Fruit fly (Drosophila melanogaster) whole organism, embryonic: Measurements from ENCODE around the gene Crtc.

ENCODE experiments used
- Awh ChIP-seq: fragments of 200-800 bp; sonication (Bioruptor generic); IDR thresholded peaks from 2 replicates; pipeline ENCODE4, ENCODE4 v1.3.6; 2022; ENCODE audit warnings: missing biosample characterization, missing genetic modification characterization
- C15 ChIP-seq: fragments of 200-800 bp; sonication (Bioruptor generic); IDR thresholded peaks from 3 replicates; pipeline ENCODE4 v1.3.6; 2022; ENCODE audit warnings: missing biosample characterization, missing genetic modification characterization
- CG10462 ChIP-seq: fragments of 200-800 bp; sonication (Bioruptor generic); optimal IDR thresholded peaks from 2 replicates; lab custom pipeline; 2016; ENCODE audit warnings: missing biosample characterization, missing genetic modification characterization
- CG10543 ChIP-seq: fragments of 200-800 bp; sonication (Bioruptor generic); optimal IDR thresholded peaks from 3 replicates; lab custom pipeline; 2017; ENCODE audit warnings: missing biosample characterization, mild to moderate bottlenecking, missing genetic modification characterization, moderate library complexity
- CG11398 ChIP-seq: fragments of 200-800 bp; sonication (Bioruptor generic); optimal IDR thresholded peaks from 2 replicates; lab custom pipeline; 2016; ENCODE audit warnings: missing biosample characterization, missing genetic modification characterization
- CG14860 ChIP-seq: fragments of 200-800 bp; sonication (Bioruptor generic); IDR thresholded peaks from 3 replicates; pipeline ENCODE4 v1.3.6; 2022; ENCODE audit warnings: missing biosample characterization, missing genetic modification characterization; ENCODE audit not compliant: partially characterized antibody
- CG14965 ChIP-seq: fragments of 200-800 bp; sonication (Bioruptor generic); optimal IDR thresholded peaks from 2 replicates; lab custom pipeline; 2016; ENCODE audit warnings: missing biosample characterization, missing genetic modification characterization, borderline replicate concordance
- CG17186 ChIP-seq: fragments of 200-800 bp; sonication (Bioruptor generic); optimal IDR thresholded peaks from 3 replicates; lab custom pipeline; 2017; ENCODE audit warnings: missing biosample characterization, missing genetic modification reagents, missing genetic modification characterization
- CG17802 ChIP-seq: fragments of 200-800 bp; sonication (Bioruptor generic); optimal IDR thresholded peaks from 2 replicates; lab custom pipeline; 2018; ENCODE audit warnings: missing biosample characterization, mild to moderate bottlenecking, missing genetic modification characterization, moderate library complexity
- CG1832 ChIP-seq: fragments of 200-800 bp; sonication (Bioruptor generic); optimal IDR thresholded peaks from 2 replicates; lab custom pipeline; 2017; ENCODE audit warnings: missing biosample characterization, mild to moderate bottlenecking, missing genetic modification characterization, inconsistent platforms
- CG2889 ChIP-seq: fragments of 200-800 bp; sonication (Bioruptor generic); IDR thresholded peaks from 3 replicates; pipeline ENCODE4 v1.3.6; 2022; ENCODE audit warnings: missing biosample characterization, missing genetic modification characterization
- CG3065 ChIP-seq: fragments of 200-800 bp; sonication (Bioruptor generic); optimal IDR thresholded peaks from 2 replicates; lab custom pipeline; 2016; ENCODE audit warnings: missing biosample characterization, missing genetic modification characterization
- CG3281 ChIP-seq: fragments of 200-800 bp; sonication (Bioruptor generic); optimal IDR thresholded peaks from 3 replicates; lab custom pipeline; 2017; ENCODE audit warnings: missing biosample characterization, mild to moderate bottlenecking, missing genetic modification characterization
- CG34224 ChIP-seq: fragments of 200-800 bp; sonication (Bioruptor generic); IDR thresholded peaks from 3 replicates; pipeline ENCODE4 v1.3.6; 2022; ENCODE audit warnings: missing biosample characterization, missing genetic modification characterization; ENCODE audit not compliant: partially characterized antibody
- CG4617 ChIP-seq: fragments of 200-800 bp; sonication (Bioruptor generic); optimal IDR thresholded peaks from 3 replicates; lab custom pipeline; 2016; ENCODE audit warnings: missing biosample characterization, missing genetic modification characterization, borderline replicate concordance
- CG4707 ChIP-seq: fragments of 200-800 bp; sonication (Bioruptor generic); optimal IDR thresholded peaks from 2 replicates; lab custom pipeline; 2018; ENCODE audit warnings: missing biosample characterization, mild to moderate bottlenecking, missing genetic modification characterization, moderate library complexity
- CG5180 ChIP-seq: fragments of 200-800 bp; sonication (Bioruptor generic); optimal IDR thresholded peaks from 3 replicates; lab custom pipeline; 2017; ENCODE audit warnings: missing biosample characterization, missing genetic modification characterization, mild to moderate bottlenecking, moderate library complexity, missing genetic modification reagents
- CG6683 ChIP-seq: fragments of 200-800 bp; sonication (Bioruptor generic); optimal IDR thresholded peaks from 2 replicates; lab custom pipeline; 2017; ENCODE audit warnings: missing biosample characterization, mild to moderate bottlenecking, missing genetic modification characterization, missing genetic modification reagents
- CG6765 ChIP-seq: fragments of 200-800 bp; sonication (Bioruptor generic); optimal IDR thresholded peaks from 3 replicates; lab custom pipeline; 2017; ENCODE audit warnings: missing biosample characterization, mild to moderate bottlenecking, missing genetic modification characterization
- CG7786 ChIP-seq: fragments of 200-800 bp; sonication (Bioruptor generic); optimal IDR thresholded peaks from 2 replicates; lab custom pipeline; 2016; ENCODE audit warnings: missing biosample characterization, missing genetic modification characterization
- CG7928 ChIP-seq: fragments of 200-800 bp; sonication (Bioruptor generic); optimal IDR thresholded peaks from 2 replicates; lab custom pipeline; 2017; ENCODE audit warnings: missing biosample characterization, mild to moderate bottlenecking, missing genetic modification characterization
- CG8089 ChIP-seq: fragments of 200-800 bp; sonication (Bioruptor generic); optimal IDR thresholded peaks from 3 replicates; lab custom pipeline; 2016; ENCODE audit warnings: missing biosample characterization, missing genetic modification characterization
- CTCF ChIP-seq: fragments of 200-800 bp; sonication (Bioruptor generic); optimal IDR thresholded peaks from 2 replicates; lab custom pipeline; 2017; ENCODE audit warnings: missing biosample characterization, mild to moderate bottlenecking, missing genetic modification characterization, moderate library complexity
- Chrac-16 ChIP-seq: fragments of 200-800 bp; sonication (Bioruptor generic); optimal IDR thresholded peaks from 3 replicates; lab custom pipeline; 2016; ENCODE audit warnings: missing biosample characterization, missing genetic modification characterization
- Dfd ChIP-seq, 2 experiments: fragments of >200 bp; optimal IDR thresholded peaks; 2 replicates each; lab custom pipeline; 2017; ENCODE audit warnings: missing biosample characterization in 2 of 2, missing genetic modification characterization in 2 of 2
- Eip74EF ChIP-seq, 2 experiments: fragments of 200-800 bp in 1 of 2; fragments of >200 bp in 1 of 2; sonication (Bioruptor generic) in 1 of 2; optimal IDR thresholded peaks; 2 replicates each; lab custom pipeline; 2017 to 2019; ENCODE audit warnings: missing biosample characterization in 2 of 2, missing genetic modification characterization in 2 of 2, mild to moderate bottlenecking in 1 of 2, moderate library complexity in 1 of 2
- H15 ChIP-seq: fragments of 200-800 bp; sonication (Bioruptor generic); IDR thresholded peaks from 3 replicates; pipeline ENCODE4 v1.3.6; 2022; ENCODE audit warnings: missing biosample characterization, missing genetic modification characterization
- HLHmδ ChIP-seq: fragments of 200-800 bp; sonication (Bioruptor generic); optimal IDR thresholded peaks from 2 replicates; lab custom pipeline; 2018; ENCODE audit warnings: missing biosample characterization, mild to moderate bottlenecking, missing genetic modification characterization, moderate library complexity
- MESR4 ChIP-seq: fragments of 200-800 bp; sonication (Bioruptor generic); optimal IDR thresholded peaks from 2 replicates; lab custom pipeline; 2018; ENCODE audit warnings: missing biosample characterization, mild to moderate bottlenecking, missing genetic modification characterization, moderate library complexity
- Med ChIP-seq: fragments of 200-800 bp; sonication (Bioruptor generic); peaks from one replicate; lab custom pipeline; 2016; ENCODE audit warnings: missing biosample characterization, missing genetic modification characterization, mild to moderate bottlenecking, inconsistent platforms, moderate library complexity
- Taf1 ChIP-seq: fragments of 200-800 bp; sonication (Bioruptor generic); IDR thresholded peaks from 2 replicates; pipeline ENCODE4 v1.3.6; 2022; ENCODE audit warnings: missing biosample characterization, missing genetic modification characterization
- Usf ChIP-seq: fragments of 200-800 bp; sonication (Bioruptor generic); optimal IDR thresholded peaks from 2 replicates; lab custom pipeline; 2017; ENCODE audit warnings: missing genotype, missing biosample characterization, missing genetic modification characterization
- al ChIP-seq: fragments of 200-800 bp; sonication (Bioruptor generic); IDR thresholded peaks from 2 replicates; pipeline ENCODE4 v1.3.6; 2022; ENCODE audit warnings: missing biosample characterization, missing genetic modification characterization
- br ChIP-seq: fragments of >200 bp; optimal IDR thresholded peaks from 2 replicates; lab custom pipeline; 2017
- cg ChIP-seq: fragments of 200-800 bp; sonication (Bioruptor generic); optimal IDR thresholded peaks from 3 replicates; lab custom pipeline; 2019; ENCODE audit warnings: missing biosample characterization, mild to moderate bottlenecking, missing genetic modification characterization, moderate library complexity
- dmrt99B ChIP-seq: fragments of 200-800 bp; sonication (Bioruptor generic); optimal IDR thresholded peaks from 2 replicates; lab custom pipeline; 2018; ENCODE audit warnings: missing biosample characterization, mild to moderate bottlenecking, missing genetic modification characterization, moderate library complexity
- dysf ChIP-seq: fragments of 200-800 bp; sonication (Bioruptor generic); IDR thresholded peaks from 3 replicates; pipeline ENCODE4 v1.3.6; 2022; ENCODE audit warnings: missing biosample characterization, missing genetic modification characterization
- fd3F ChIP-seq: fragments of 200-800 bp; sonication (Bioruptor generic); optimal IDR thresholded peaks from 2 replicates; lab custom pipeline; 2018; ENCODE audit warnings: missing biosample characterization, mild to moderate bottlenecking, missing genetic modification characterization, moderate library complexity
- gcm2 ChIP-seq: fragments of 200-800 bp; sonication (Bioruptor generic); optimal IDR thresholded peaks from 2 replicates; lab custom pipeline; 2016; ENCODE audit warnings: missing biosample characterization, missing genetic modification characterization
- ham ChIP-seq: fragments of 200-800 bp; sonication (Bioruptor generic); IDR thresholded peaks from 2 replicates; pipeline ENCODE4 v1.3.6; 2022; ENCODE audit warnings: missing biosample characterization, missing genetic modification characterization
- inv ChIP-seq: fragments of 200-800 bp; sonication (Bioruptor generic); IDR thresholded peaks from 2 replicates; pipeline ENCODE4 v1.3.6; 2022; ENCODE audit warnings: missing biosample characterization, missing genetic modification characterization; ENCODE audit not compliant: partially characterized antibody
- maf-S ChIP-seq: fragments of 200-800 bp; sonication (Bioruptor generic); optimal IDR thresholded peaks from 2 replicates; lab custom pipeline; 2016; ENCODE audit warnings: missing biosample characterization, missing genetic modification characterization
- onecut ChIP-seq: fragments of 200-800 bp; sonication (Bioruptor generic); IDR thresholded peaks from 2 replicates; pipeline ENCODE4 v1.3.6; 2022; ENCODE audit warnings: missing biosample characterization, missing genetic modification characterization
- ranshi ChIP-seq: fragments of 200-800 bp; sonication (Bioruptor generic); IDR thresholded peaks from 2 replicates; pipeline ENCODE4 v1.3.6; 2022; ENCODE audit warnings: missing biosample characterization, missing genetic modification characterization
- row ChIP-seq: fragments of 200-800 bp; sonication (Bioruptor generic); IDR thresholded peaks from 3 replicates; pipeline ENCODE4 v1.3.6; 2022; ENCODE audit warnings: missing biosample characterization, missing genetic modification characterization
- sens-2 ChIP-seq: fragments of 200-800 bp; sonication (Bioruptor generic); IDR thresholded peaks from 2 replicates; pipeline ENCODE4 v1.3.6; 2022; ENCODE audit warnings: missing biosample characterization, missing genetic modification characterization
- sim ChIP-seq: fragments of 200-800 bp; sonication (Bioruptor generic); IDR thresholded peaks from 2 replicates; pipeline ENCODE4 v1.3.6; 2022; ENCODE audit warnings: missing biosample characterization, missing genetic modification characterization
- sqz ChIP-seq: fragments of 200-800 bp; sonication (Bioruptor generic); optimal IDR thresholded peaks from 3 replicates; lab custom pipeline; 2018; ENCODE audit warnings: missing biosample characterization, mild to moderate bottlenecking, missing genetic modification characterization
- tll ChIP-seq, 2 experiments: fragments of 200-800 bp in 1 of 2; fragments of >200 bp in 1 of 2; sonication (Bioruptor generic) in 1 of 2; optimal IDR thresholded peaks; 2 replicates each; lab custom pipeline; 2017 to 2019; ENCODE audit warnings: missing biosample characterization in 2 of 2, missing genetic modification characterization in 2 of 2, mild to moderate bottlenecking in 1 of 2, moderate library complexity in 1 of 2
- tx ChIP-seq: fragments of 200-800 bp; sonication (Bioruptor generic); optimal IDR thresholded peaks from 2 replicates; lab custom pipeline; 2016; ENCODE audit warnings: missing biosample characterization, missing genetic modification characterization
- unc-4 ChIP-seq: fragments of 200-800 bp; sonication (Bioruptor generic); IDR thresholded peaks from 2 replicates; pipeline ENCODE4 v1.3.6; 2022; ENCODE audit warnings: missing biosample characterization, missing genetic modification characterization; ENCODE audit not compliant: partially characterized antibody

Crtc gene

dm6 chr3L:17619209-17619705, 49.8 kb downstream of the Crtc start, which contains the start of gene Eip74EF (continued):
- no peak for TF ChIP-seq maf-S (GFP tag; lab: Kevin White, UChicago)
- no peak for TF ChIP-seq CTCF (GFP tag; lab: Kevin White, UChicago)
- no peak for TF ChIP-seq CG17186 (GFP tag; lab: Kevin White, UChicago)
- TF ChIP-seq Eip74EF (GFP tag; optimal IDR thresholded peaks at IDR 0.05; lab: Kevin White, UChicago): peak in 1 of 2 experiments; percentile 55
- TF ChIP-seq tll (GFP tag; optimal IDR thresholded peaks at IDR 0.05; lab: Kevin White, UChicago): no peak
- no peak for TF ChIP-seq fd3F (GFP tag; lab: Kevin White, UChicago)
- TF ChIP-seq CG1832 (GFP tag; lab: Kevin White, UChicago): no peak
- TF ChIP-seq dysf (GFP tag; lab: Robert Waterston, UW): no peak
- TF ChIP-seq CG10543 (GFP tag; lab: Kevin White, UChicago): peak; percentile 12
- TF ChIP-seq CG6765: no peak
- TF ChIP-seq Taf1 (GFP tag; lab: Robert Waterston, UW): no peak
- TF ChIP-seq dmrt99B (tag; lab: Kevin White, UChicago): peak; percentile 11
- no peak for TF ChIP-seq gcm2 (GFP tag; lab: Kevin White, UChicago)
- 0 out of 2 replicates have a peak, but pooled peaks have one; percentile 22 for TF ChIP-seq inv (GFP tag; lab: Robert Waterston, UW)
- TF ChIP-seq CG14965 (GFP tag; lab: Kevin White, UChicago): no peak
- TF ChIP-seq C15: no peak
- TF ChIP-seq CG8089 (GFP tag; lab: Kevin White, UChicago): no peak
- TF ChIP-seq H15 (GFP tag; lab: Robert Waterston, UW): no peak
- TF ChIP-seq Med: peak; percentile 63
- no peak for TF ChIP-seq ham (GFP tag; lab: Robert Waterston, UW)
- no peak for TF ChIP-seq CG11398 (GFP tag; lab: Kevin White, UChicago)
- peak; percentile 60 for TF ChIP-seq row (GFP tag; lab: Robert Waterston, UW)
- TF ChIP-seq HLHmδ: no peak
- no peak for TF ChIP-seq CG34224 (GFP tag; lab: Robert Waterston, UW)
- TF ChIP-seq sqz (GFP tag; lab: Kevin White, UChicago): no peak
- TF ChIP-seq CG4707: no peak
- TF ChIP-seq cg (GFP tag; lab: Kevin White, UChicago): peak; percentile 73
- TF ChIP-seq unc-4 (GFP tag; lab: Robert Waterston, UW): no peak
- no peak for TF ChIP-seq CG4617 (GFP tag; lab: Kevin White, UChicago)
- TF ChIP-seq Awh (GFP tag; lab: Robert Waterston, UW): 0 out of 2 replicates have a peak, but pooled peaks have one; percentile 8
- peak; percentile 20; the same call in 1 of the 2 replicates for TF ChIP-seq sens-2 (GFP tag; lab: Robert Waterston, UW)
- TF ChIP-seq CG7928 (GFP tag; lab: Kevin White, UChicago): no peak
- TF ChIP-seq CG5180: no peak
- peak; percentile 26; the same call in 1 of the 2 replicates for TF ChIP-seq onecut (GFP tag; lab: Robert Waterston, UW)
- no peak for TF ChIP-seq Usf (GFP tag; lab: Kevin White, UChicago)
- 0 out of 2 replicates have a peak, but pooled peaks have one; percentile 6 for TF ChIP-seq sim
- TF ChIP-seq Chrac-16: no peak
- no peak for TF ChIP-seq CG2889 (GFP tag; lab: Robert Waterston, UW)
- TF ChIP-seq CG3065 (GFP tag; lab: Kevin White, UChicago): no peak
- no peak for TF ChIP-seq CG10462 (GFP tag; lab: Kevin White, UChicago)
- no peak for TF ChIP-seq CG3281 (GFP tag; lab: Kevin White, UChicago)
- 0 out of 2 replicates have a peak, but pooled peaks have one; percentile 8 for TF ChIP-seq ranshi (GFP tag; lab: Robert Waterston, UW)
- TF ChIP-seq CG14860: no peak
- no peak for TF ChIP-seq CG6683 (GFP tag; lab: Kevin White, UChicago)
- no peak for TF ChIP-seq br (lab: Kevin White, UChicago)
- TF ChIP-seq al (GFP tag; lab: Robert Waterston, UW): no peak
- no peak for TF ChIP-seq CG7786 (GFP tag; lab: Kevin White, UChicago)
- TF ChIP-seq CG17802 (tag; lab: Kevin White, UChicago): no peak
- no peak for TF ChIP-seq tx (GFP tag; lab: Kevin White, UChicago)
- TF ChIP-seq MESR4 (GFP tag; lab: Kevin White, UChicago): no peak
- TF ChIP-seq Dfd (GFP tag; optimal IDR thresholded peaks at IDR 0.05; lab: Kevin White, UChicago): no peak
